Worm (Caenorhabditis elegans): Measurements from ENCODE around the gene C34F6.12.

C34F6.12 gene

ce11 chrX:11241479-11241878, 15.0 kb upstream of the C34F6.12 start:
- no peak for TF ChIP-seq ham-2 (GFP tag; optimal IDR thresholded peaks at IDR 0.05)
- TF ChIP-seq nhr-76 (tag; optimal IDR thresholded peaks at IDR 0.05): no peak
- no peak for TF ChIP-seq sem-2 (GFP tag; optimal IDR thresholded peaks at IDR 0.05)
- TF ChIP-seq ces-1 (GFP tag; optimal IDR thresholded peaks at IDR 0.05): no peak
- no peak for TF ChIP-seq blmp-1 (tag; optimal IDR thresholded peaks at IDR 0.05)
- no peak for TF ChIP-seq unc-39 (tag; optimal IDR thresholded peaks at IDR 0.05)
- TF ChIP-seq nhr-237 (tag; optimal IDR thresholded peaks at IDR 0.05): no peak
- TF ChIP-seq nhr-12 (tag; optimal IDR thresholded peaks at IDR 0.05): no peak
- TF ChIP-seq tbx-8 (GFP tag; optimal IDR thresholded peaks at IDR 0.05): no peak
- no peak for TF ChIP-seq elt-3 (tag; optimal IDR thresholded peaks at IDR 0.05)

ce11 chrX:11240585-11241115, 14.2 kb upstream of the C34F6.12 start, which contains the start of gene C34F6.10:
Gene C34F6.10 (minus strand): TSS chrX:11240635.
- TF ChIP-seq nhr-76 (tag; optimal IDR thresholded peaks at IDR 0.05) (no peak), ceh-39 (tag; optimal IDR thresholded peaks at IDR 0.05) (no peak), nhr-237 (tag; optimal IDR thresholded peaks at IDR 0.05) (no peak), ceh-43 (GFP tag; optimal IDR thresholded peaks at IDR 0.05) (no peak), pha-4 (tag; optimal IDR thresholded peaks at IDR 0.05) (no peak), flh-1 (GFP tag; optimal IDR thresholded peaks at IDR 0.05) (no peak), nhr-12 (tag; optimal IDR thresholded peaks at IDR 0.05) (no peak), tbx-8 (GFP tag; optimal IDR thresholded peaks at IDR 0.05) (no peak), snpc-4 (tag; optimal IDR thresholded peaks at IDR 0.05) (no peak), lin-32 (GFP tag; optimal IDR thresholded peaks at IDR 0.05) (no peak), lsy-2 (tag; optimal IDR thresholded peaks at IDR 0.05) (no peak), cnd-1 (tag; optimal IDR thresholded peaks at IDR 0.05) (no peak), sem-2 (GFP tag; optimal IDR thresholded peaks at IDR 0.05) (no peak), ces-1 (GFP tag; optimal IDR thresholded peaks at IDR 0.05) (no peak), lin-13 (tag; optimal IDR thresholded peaks at IDR 0.05) (no peak), ztf-11 (tag; optimal IDR thresholded peaks at IDR 0.05) (no peak), unc-120 (tag; optimal IDR thresholded peaks at IDR 0.05; ENCODE audit: poor library complexity, severe bottlenecking) (no peak), unc-39 (tag; optimal IDR thresholded peaks at IDR 0.05) (no peak), hlh-1 (tag; optimal IDR thresholded peaks at IDR 0.05) (no peak)

ce11 chrX:11222597-11223218, 3.8 kb downstream of the C34F6.12 start, which contains the start of gene C34F6.9:
Gene C34F6.9 (minus strand): TSS chrX:11222647.
- no peak for TF ChIP-seq elt-3 (tag; optimal IDR thresholded peaks at IDR 0.05)
- no peak for TF ChIP-seq ceh-39 (tag; optimal IDR thresholded peaks at IDR 0.05)
- TF ChIP-seq M03D4.4 (tag; optimal IDR thresholded peaks at IDR 0.05): no peak
- TF ChIP-seq sptf-1 (tag; optimal IDR thresholded peaks at IDR 0.05): no peak
- no peak for TF ChIP-seq mep-1 (tag; optimal IDR thresholded peaks at IDR 0.05)
- no peak for TF ChIP-seq lin-32 (GFP tag; optimal IDR thresholded peaks at IDR 0.05)
- no peak for TF ChIP-seq sem-2 (GFP tag; optimal IDR thresholded peaks at IDR 0.05)
- TF ChIP-seq snpc-4 (tag; optimal IDR thresholded peaks at IDR 0.05): no peak
- no peak for TF ChIP-seq zip-8 (tag; optimal IDR thresholded peaks at IDR 0.05)
- no peak for TF ChIP-seq lsy-2 (tag; optimal IDR thresholded peaks at IDR 0.05)
- no peak for TF ChIP-seq lin-13 (tag; optimal IDR thresholded peaks at IDR 0.05)
- TF ChIP-seq ceh-43 (GFP tag; optimal IDR thresholded peaks at IDR 0.05): no peak
- no peak for TF ChIP-seq drap-1 (GFP tag; optimal IDR thresholded peaks at IDR 0.05)
- TF ChIP-seq ham-2 (GFP tag; optimal IDR thresholded peaks at IDR 0.05): no peak
- TF ChIP-seq pha-4 (tag; optimal IDR thresholded peaks at IDR 0.05): no peak
- no peak for TF ChIP-seq nhr-12 (tag; optimal IDR thresholded peaks at IDR 0.05)
- no peak for TF ChIP-seq unc-62 (GFP tag; optimal IDR thresholded peaks at IDR 0.05)
- no peak for TF ChIP-seq bed-3 (GFP tag; optimal IDR thresholded peaks at IDR 0.05)

ce11 chrX:11215420-11216050, 11.0 kb downstream of the C34F6.12 start, which contains the start of the genes C34F6.7 and idh-2:
Gene C34F6.7 (minus strand): TSS chrX:11215470.
Gene idh-2 (plus strand): TSS chrX:11216000.
- TF ChIP-seq cnd-1 (tag; optimal IDR thresholded peaks at IDR 0.05) (no peak), ham-2 (GFP tag; optimal IDR thresholded peaks at IDR 0.05) (peak; percentile 70), flh-1 (GFP tag; optimal IDR thresholded peaks at IDR 0.05) (no peak), mep-1 (tag; optimal IDR thresholded peaks at IDR 0.05) (peak; percentile 27), nhr-2 (tag; optimal IDR thresholded peaks at IDR 0.05) (peak; percentile 38), hlh-1 (tag; optimal IDR thresholded peaks at IDR 0.05) (peak; percentile 10)
